Worm (Caenorhabditis elegans): ENCODE results near the gene C16C8.12.

The C16C8.12 gene

ce11 chrII:3502520-3503323 is 50.2 kb downstream of the C16C8.12 start, which contains the start of the genes col-71 and Y49F6B.2 (continued):
- TF ChIP-seq nhr-76 (tag; optimal IDR thresholded peaks at IDR 0.05): no peak
